Worm (Caenorhabditis elegans): ENCODE measurements around the gene cdkr-3.

DNA sequence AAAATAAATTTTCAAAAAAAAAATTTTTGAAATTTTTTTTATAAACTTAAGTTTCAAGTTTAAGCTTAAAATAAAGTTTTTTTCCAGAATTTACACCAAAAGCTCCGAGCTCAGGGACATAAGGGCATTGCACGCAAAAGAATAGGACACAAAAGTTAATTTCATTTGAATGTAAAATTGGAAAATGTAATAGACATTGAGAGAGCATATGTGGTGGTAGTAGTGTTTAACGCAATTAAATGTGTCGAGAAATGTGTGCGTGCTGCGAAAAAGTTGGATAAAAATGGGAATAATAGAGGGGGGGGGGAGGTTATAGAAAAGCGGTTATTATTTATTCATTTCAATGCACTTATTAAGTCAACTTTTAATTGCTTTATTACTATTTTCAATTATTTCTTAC lies 49.3 kb upstream of the cdkr-3 start:
- no peak for TF ChIP-seq unc-39 (tag; optimal IDR thresholded peaks at IDR 0.05)
- TF ChIP-seq elt-3 (tag; optimal IDR thresholded peaks at IDR 0.05): no peak
- no peak for TF ChIP-seq mep-1 (tag; optimal IDR thresholded peaks at IDR 0.05)
- no peak for TF ChIP-seq nhr-28 (tag; optimal IDR thresholded peaks at IDR 0.05)

Data from whole organism, mixed stage, embryonic.